In the genomic region with DNA sequence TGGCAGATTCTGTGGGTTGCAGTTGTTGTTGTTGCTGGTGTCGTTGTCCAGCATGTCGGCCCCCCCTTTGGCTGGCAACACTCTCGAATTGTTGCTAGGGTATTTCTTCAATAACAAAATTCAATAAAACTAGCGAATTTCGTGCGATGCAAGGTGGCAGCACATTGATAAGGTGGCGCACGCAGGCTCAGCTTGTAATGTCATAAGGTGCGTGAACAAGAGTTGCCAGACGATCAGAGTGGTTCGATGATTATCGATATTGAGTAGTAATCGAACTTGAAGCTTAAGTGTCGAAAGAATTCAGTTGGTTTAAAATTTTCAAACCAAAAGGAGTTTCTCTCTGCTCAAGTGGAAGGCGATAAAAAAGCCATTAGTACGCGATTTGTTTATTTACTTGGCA, we compare ENCODE assay signal across 1 fruit fly cellular context.
TF ChIP-seq lines count a peak whose summit lies in the region.

TSS of gene CG2701 (minus strand) at position 206 of the 400 bp plus-strand sequence.

TF ChIP-seq in whole organism, embryonic, 481 proteins besides CTCF, POLR2A, EP300 and RAD21 (continued from another document and continues in another):
- peak; percentile 64 for TF ChIP-seq CG14860 (GFP tag; IDR thresholded peaks at IDR 0.05; lab: Robert Waterston, UW; ENCODE audit: partially characterized antibody)
- 0 out of 3 replicates have a peak, but pooled peaks have one; percentile 36 for TF ChIP-seq Dbx (GFP tag; IDR thresholded peaks at IDR 0.05; lab: Robert Waterston, UW)
- peak; percentile 32 for TF ChIP-seq maf-S (GFP tag; optimal IDR thresholded peaks at IDR 0.05; lab: Kevin White, UChicago)
- no peak for TF ChIP-seq CG1602 (GFP tag; optimal IDR thresholded peaks at IDR 0.05; lab: Kevin White, UChicago)
- peak; percentile 22 for TF ChIP-seq Hsf (GFP tag; optimal IDR thresholded peaks at IDR 0.05; lab: Kevin White, UChicago)
- TF ChIP-seq CG16813 (GFP tag; IDR thresholded peaks at IDR 0.05; lab: Robert Waterston, UW; ENCODE audit: partially characterized antibody) = peak; percentile 65
- TF ChIP-seq CG31388 (GFP tag; optimal IDR thresholded peaks at IDR 0.05; lab: Kevin White, UChicago) = no peak
- TF ChIP-seq stwl (tag; optimal IDR thresholded peaks at IDR 0.05; lab: Kevin White, UChicago) = peak; percentile 80
- no peak for TF ChIP-seq Doc2 (GFP tag; IDR thresholded peaks at IDR 0.05; lab: Robert Waterston, UW)
- TF ChIP-seq CG3847 (GFP tag; IDR thresholded peaks at IDR 0.05; lab: Robert Waterston, UW) = peak; percentile 41; the same call in 1 of the 2 replicates
- peak; percentile 30 for TF ChIP-seq lilli (GFP tag; optimal IDR thresholded peaks at IDR 0.05; lab: Kevin White, UChicago)
- no peak for TF ChIP-seq ems (GFP tag; optimal IDR thresholded peaks at IDR 0.05; lab: Kevin White, UChicago)
- no peak for TF ChIP-seq CG18476 (GFP tag; optimal IDR thresholded peaks at IDR 0.05; lab: Kevin White, UChicago)
- no peak for TF ChIP-seq CG30431 (GFP tag; optimal IDR thresholded peaks at IDR 0.05; lab: Kevin White, UChicago)
- TF ChIP-seq MESR4 (GFP tag; optimal IDR thresholded peaks at IDR 0.05; lab: Kevin White, UChicago) = peak; percentile 87
- TF ChIP-seq CG15514 (GFP tag; optimal IDR thresholded peaks at IDR 0.05; lab: Kevin White, UChicago) = peak; percentile 96
- TF ChIP-seq sr (GFP tag; IDR thresholded peaks at IDR 0.05; lab: Robert Waterston, UW) = no peak
- TF ChIP-seq oc (tag; optimal IDR thresholded peaks at IDR 0.05; lab: Kevin White, UChicago) = no peak
- TF ChIP-seq az2 (GFP tag; optimal IDR thresholded peaks at IDR 0.05; lab: Kevin White, UChicago) = no peak
- peak; percentile 44 for TF ChIP-seq dm (GFP tag; optimal IDR thresholded peaks at IDR 0.05; lab: Kevin White, UChicago)
- TF ChIP-seq CG17328 (GFP tag; IDR thresholded peaks at IDR 0.05; lab: Robert Waterston, UW) = no peak
- peak; percentile 8 for TF ChIP-seq CG9797 (GFP tag; optimal IDR thresholded peaks at IDR 0.05; lab: Kevin White, UChicago)
- peak; percentile 81 for TF ChIP-seq CG17186 (GFP tag; optimal IDR thresholded peaks at IDR 0.05; lab: Kevin White, UChicago)
- TF ChIP-seq ewg (GFP tag; optimal IDR thresholded peaks at IDR 0.05; lab: Kevin White, UChicago) = peak; percentile 67
- TF ChIP-seq HmgD (GFP tag; optimal IDR thresholded peaks at IDR 0.05; lab: Kevin White, UChicago) = peak; percentile 68
- peak; percentile 72 for TF ChIP-seq HLH4C (GFP tag; IDR thresholded peaks at IDR 0.05; lab: Robert Waterston, UW; ENCODE audit: partially characterized antibody)
- TF ChIP-seq Antp (GFP tag; optimal IDR thresholded peaks at IDR 0.05; lab: Kevin White, UChicago) = peak; percentile 44
- no peak for TF ChIP-seq H15 (GFP tag; IDR thresholded peaks at IDR 0.05; lab: Robert Waterston, UW)
- peak; percentile 57 for TF ChIP-seq YL-1 (GFP tag; optimal IDR thresholded peaks at IDR 0.05; lab: Kevin White, UChicago)
- TF ChIP-seq CG2120 (GFP tag; optimal IDR thresholded peaks at IDR 0.05; lab: Kevin White, UChicago) = peak; percentile 43
- TF ChIP-seq hbn (GFP tag; IDR thresholded peaks at IDR 0.05; lab: Robert Waterston, UW; ENCODE audit: partially characterized antibody) = peak; percentile 56; the same call in 1 of the 2 replicates
- peak; percentile 77 for TF ChIP-seq E2f2 (GFP tag; IDR thresholded peaks at IDR 0.05; lab: Robert Waterston, UW)
- TF ChIP-seq mam (GFP tag; optimal IDR thresholded peaks at IDR 0.05; lab: Kevin White, UChicago) = peak; percentile 35
- peak; percentile 63 for TF ChIP-seq Scr (GFP tag; IDR thresholded peaks at IDR 0.05; lab: Robert Waterston, UW; ENCODE audit: partially characterized antibody)
- TF ChIP-seq slbo (GFP tag; IDR thresholded peaks at IDR 0.05; lab: Robert Waterston, UW) = peak; percentile 53; the same call in 1 of the 2 replicates
- TF ChIP-seq Rfx (GFP tag; IDR thresholded peaks at IDR 0.05; lab: Robert Waterston, UW) = peak; percentile 9; the same call in 1 of the 2 replicates
- TF ChIP-seq crp (GFP tag; optimal IDR thresholded peaks at IDR 0.05; lab: Kevin White, UChicago) = peak in 1 of 2 experiments; percentile 18
- peak; percentile 36 for TF ChIP-seq tin (GFP tag; optimal IDR thresholded peaks at IDR 0.05; lab: Kevin White, UChicago)
- TF ChIP-seq CG9609 (GFP tag; optimal IDR thresholded peaks at IDR 0.05; lab: Kevin White, UChicago) = peak; percentile 18
- TF ChIP-seq CG6689 (GFP tag; IDR thresholded peaks at IDR 0.05; lab: Robert Waterston, UW) = peak; percentile 99
- TF ChIP-seq da (GFP tag; optimal IDR thresholded peaks at IDR 0.05; lab: Kevin White, UChicago) = no peak
- TF ChIP-seq Xrp1 (GFP tag; IDR thresholded peaks at IDR 0.05; lab: Robert Waterston, UW) = peak; percentile 17; the same call in 1 of the 2 replicates
- peak; percentile 74 for TF ChIP-seq BEAF-32 (GFP tag; optimal IDR thresholded peaks at IDR 0.05; lab: Kevin White, UChicago)
- TF ChIP-seq CG8944 (GFP tag; optimal IDR thresholded peaks at IDR 0.05; lab: Kevin White, UChicago) = peak; percentile 24
- TF ChIP-seq fu2 (GFP tag; optimal IDR thresholded peaks at IDR 0.05; lab: Kevin White, UChicago) = peak; percentile 26
- peak; percentile 80 for TF ChIP-seq CG13287 (GFP tag; IDR thresholded peaks at IDR 0.05; lab: Robert Waterston, UW; ENCODE audit: partially characterized antibody)
- peak; percentile 75 for TF ChIP-seq CG34224 (GFP tag; IDR thresholded peaks at IDR 0.05; lab: Robert Waterston, UW; ENCODE audit: partially characterized antibody)
- TF ChIP-seq nerfin-2 (GFP tag; IDR thresholded peaks at IDR 0.05; lab: Robert Waterston, UW; ENCODE audit: partially characterized antibody) = peak; percentile 60
- TF ChIP-seq Hmx (GFP tag; optimal IDR thresholded peaks at IDR 0.05; lab: Kevin White, UChicago) = no peak
- no peak for TF ChIP-seq prd (optimal IDR thresholded peaks at IDR 0.05; lab: Kevin White, UChicago)
- TF ChIP-seq prd (GFP tag; IDR thresholded peaks at IDR 0.05; lab: Robert Waterston, UW) = no peak
- peak; percentile 85 for TF ChIP-seq pzg (GFP tag; optimal IDR thresholded peaks at IDR 0.05; lab: Kevin White, UChicago)
- TF ChIP-seq Dip3 (GFP tag; optimal IDR thresholded peaks at IDR 0.05; lab: Kevin White, UChicago) = peak; percentile 24
- TF ChIP-seq CG12659 (GFP tag; optimal IDR thresholded peaks at IDR 0.05; lab: Kevin White, UChicago) = peak; percentile 32
- TF ChIP-seq CG1603 (tag; optimal IDR thresholded peaks at IDR 0.05; lab: Kevin White, UChicago) = no peak
- no peak for TF ChIP-seq D (optimal IDR thresholded peaks at IDR 0.05; lab: Kevin White, UChicago)
- no peak for TF ChIP-seq D (GFP tag; optimal IDR thresholded peaks at IDR 0.05; lab: Kevin White, UChicago)
- TF ChIP-seq ato (GFP tag; IDR thresholded peaks at IDR 0.05; lab: Robert Waterston, UW; ENCODE audit: partially characterized antibody) = peak; percentile 61; the same call in 1 of the 2 replicates
- peak; percentile 88 for TF ChIP-seq Med (GFP tag; lab: Kevin White, UChicago)
- peak; percentile 58 for TF ChIP-seq inv (GFP tag; IDR thresholded peaks at IDR 0.05; lab: Robert Waterston, UW; ENCODE audit: partially characterized antibody)
- peak; percentile 36 for TF ChIP-seq zfh2 (GFP tag; optimal IDR thresholded peaks at IDR 0.05; lab: Kevin White, UChicago)
- peak; percentile 78 for TF ChIP-seq Neu2 (GFP tag; optimal IDR thresholded peaks at IDR 0.05; lab: Kevin White, UChicago; ENCODE audit: borderline replicate concordance)
- peak; percentile 92 for TF ChIP-seq Dref (GFP tag; IDR thresholded peaks at IDR 0.05; lab: Robert Waterston, UW)
- no peak for TF ChIP-seq CG11695 (GFP tag; IDR thresholded peaks at IDR 0.05; lab: Robert Waterston, UW)
- TF ChIP-seq Ets97D (GFP tag; optimal IDR thresholded peaks at IDR 0.05; lab: Kevin White, UChicago) = peak; percentile 56
- no peak for TF ChIP-seq CG18599 (GFP tag; optimal IDR thresholded peaks at IDR 0.05; lab: Kevin White, UChicago)
- TF ChIP-seq lmd (GFP tag; IDR thresholded peaks at IDR 0.05; lab: Robert Waterston, UW) = no peak
- TF ChIP-seq CG17612 (GFP tag; IDR thresholded peaks at IDR 0.05; lab: Robert Waterston, UW) = no peak
- TF ChIP-seq Xbp1 (GFP tag; optimal IDR thresholded peaks at IDR 0.05; lab: Kevin White, UChicago) = no peak
- no peak for TF ChIP-seq CG9876 (GFP tag; optimal IDR thresholded peaks at IDR 0.05; lab: Kevin White, UChicago)
- TF ChIP-seq Drgx (GFP tag; IDR thresholded peaks at IDR 0.05; lab: Robert Waterston, UW) = no peak
- TF ChIP-seq cg (GFP tag; optimal IDR thresholded peaks at IDR 0.05; lab: Kevin White, UChicago) = no peak
- TF ChIP-seq CG9727 (GFP tag; optimal IDR thresholded peaks at IDR 0.05; lab: Kevin White, UChicago) = no peak
- peak; percentile 25 for TF ChIP-seq jumu (GFP tag; optimal IDR thresholded peaks at IDR 0.05; lab: Kevin White, UChicago)
- TF ChIP-seq HLH54F (GFP tag; optimal IDR thresholded peaks at IDR 0.05; lab: Kevin White, UChicago) = peak; percentile 11
- TF ChIP-seq Ets65A (GFP tag; lab: Kevin White, UChicago) = peak; percentile 88
- TF ChIP-seq bbx (GFP tag; IDR thresholded peaks at IDR 0.05; lab: Robert Waterston, UW; ENCODE audit: partially characterized antibody) = peak; percentile 79
- TF ChIP-seq Sry-β (GFP tag; optimal IDR thresholded peaks at IDR 0.05; lab: Kevin White, UChicago) = peak; percentile 0
- peak; percentile 49; the same call in 1 of the 3 replicates for TF ChIP-seq zen2 (GFP tag; IDR thresholded peaks at IDR 0.05; lab: Robert Waterston, UW; ENCODE audit: partially characterized antibody)
- TF ChIP-seq CG4617 (GFP tag; optimal IDR thresholded peaks at IDR 0.05; lab: Kevin White, UChicago; ENCODE audit: borderline replicate concordance) = peak; percentile 78
- TF ChIP-seq usp (GFP tag; optimal IDR thresholded peaks at IDR 0.05; lab: Kevin White, UChicago) = no peak
- peak; percentile 21 for TF ChIP-seq ind (GFP tag; optimal IDR thresholded peaks at IDR 0.05; lab: Kevin White, UChicago)
- peak; percentile 11 for TF ChIP-seq phol (tag; optimal IDR thresholded peaks at IDR 0.05; lab: Kevin White, UChicago)
- TF ChIP-seq CG42726 (GFP tag; IDR thresholded peaks at IDR 0.05; lab: Robert Waterston, UW; ENCODE audit: partially characterized antibody) = peak; percentile 69
- no peak for TF ChIP-seq CG43689 (GFP tag; IDR thresholded peaks at IDR 0.05; lab: Robert Waterston, UW)
- TF ChIP-seq twi (tag; optimal IDR thresholded peaks at IDR 0.05; lab: Kevin White, UChicago) = no peak
- TF ChIP-seq cwo (GFP tag; optimal IDR thresholded peaks at IDR 0.05; lab: Kevin White, UChicago) = no peak
- TF ChIP-seq tna (GFP tag; IDR thresholded peaks at IDR 0.05; lab: Robert Waterston, UW; ENCODE audit: partially characterized antibody) = peak; percentile 65; the same call in 1 of the 2 replicates
- TF ChIP-seq unc-4 (GFP tag; IDR thresholded peaks at IDR 0.05; lab: Robert Waterston, UW; ENCODE audit: partially characterized antibody) = peak; percentile 66
- TF ChIP-seq nmo (GFP tag; optimal IDR thresholded peaks at IDR 0.05; lab: Kevin White, UChicago) = peak; percentile 13
- peak; percentile 27 for TF ChIP-seq CoRest (tag; optimal IDR thresholded peaks at IDR 0.05; lab: Kevin White, UChicago)
- peak; percentile 20 to 25 for TF ChIP-seq dpn (GFP tag; optimal IDR thresholded peaks at IDR 0.05; lab: Kevin White, UChicago)
- TF ChIP-seq vnd (GFP tag; IDR thresholded peaks at IDR 0.05; lab: Robert Waterston, UW; ENCODE audit: partially characterized antibody) = peak; percentile 54; the same call in 2 of the 3 replicates
- TF ChIP-seq CG14710 (tag; optimal IDR thresholded peaks at IDR 0.05; lab: Kevin White, UChicago) = peak; percentile 32
- peak; percentile 74; the same call in 2 of the 3 replicates for TF ChIP-seq Opbp (GFP tag; IDR thresholded peaks at IDR 0.05; lab: Robert Waterston, UW; ENCODE audit: partially characterized antibody)
- no peak for TF ChIP-seq Six4 (GFP tag; optimal IDR thresholded peaks at IDR 0.05; lab: Kevin White, UChicago)
- peak; percentile 24 for TF ChIP-seq mirr (GFP tag; optimal IDR thresholded peaks at IDR 0.05; lab: Kevin White, UChicago)
- TF ChIP-seq chinmo (GFP tag; IDR thresholded peaks at IDR 0.05; lab: Robert Waterston, UW; ENCODE audit: partially characterized antibody) = 0 out of 4 replicates have a peak, but pooled peaks have one; percentile 67
- peak; percentile 86 for TF ChIP-seq Bgb (GFP tag; IDR thresholded peaks at IDR 0.05; lab: Robert Waterston, UW; ENCODE audit: partially characterized antibody)
- TF ChIP-seq CG2199 (GFP tag; IDR thresholded peaks at IDR 0.05; lab: Robert Waterston, UW) = no peak
- TF ChIP-seq ATbp (GFP tag; optimal IDR thresholded peaks at IDR 0.05; lab: Kevin White, UChicago) = no peak
- peak; percentile 77 for TF ChIP-seq amos (GFP tag; IDR thresholded peaks at IDR 0.05; lab: Robert Waterston, UW; ENCODE audit: partially characterized antibody)
- no peak for TF ChIP-seq Vsx1 (GFP tag; optimal IDR thresholded peaks at IDR 0.05; lab: Kevin White, UChicago)
- no peak for TF ChIP-seq lbe (GFP tag; optimal IDR thresholded peaks at IDR 0.05; lab: Kevin White, UChicago)
- TF ChIP-seq CG10565 (GFP tag; optimal IDR thresholded peaks at IDR 0.05; lab: Kevin White, UChicago) = no peak
- no peak for TF ChIP-seq sima (GFP tag; optimal IDR thresholded peaks at IDR 0.05; lab: Kevin White, UChicago)
- peak; percentile 69 for TF ChIP-seq Dp (GFP tag; optimal IDR thresholded peaks at IDR 0.05; lab: Kevin White, UChicago)
- TF ChIP-seq CG7963 (GFP tag; IDR thresholded peaks at IDR 0.05; lab: Robert Waterston, UW; ENCODE audit: partially characterized antibody) = peak; percentile 59; the same call in 2 of the 3 replicates
- no peak for TF ChIP-seq lov (optimal IDR thresholded peaks at IDR 0.05; lab: Kevin White, UChicago)
- TF ChIP-seq lov (GFP tag; IDR thresholded peaks at IDR 0.05; lab: Robert Waterston, UW) = no peak
- peak in 1 of 2 experiments; percentile 76 for TF ChIP-seq Pdp1 (GFP tag; optimal IDR thresholded peaks at IDR 0.05; lab: Kevin White, UChicago)
- peak; percentile 77 for TF ChIP-seq Sry-δ (GFP tag; optimal IDR thresholded peaks at IDR 0.05; lab: Kevin White, UChicago)
- no peak for TF ChIP-seq CG8290 (GFP tag; optimal IDR thresholded peaks at IDR 0.05; lab: Kevin White, UChicago)
- no peak for TF ChIP-seq CG8290 (tag; optimal IDR thresholded peaks at IDR 0.05; lab: Kevin White, UChicago)
- TF ChIP-seq Doc3 (GFP tag; IDR thresholded peaks at IDR 0.05; lab: Robert Waterston, UW; ENCODE audit: partially characterized antibody) = peak; percentile 31; the same call in 1 of the 3 replicates
- TF ChIP-seq hb (GFP tag; IDR thresholded peaks at IDR 0.05; lab: Robert Waterston, UW; ENCODE audit: partially characterized antibody) = peak; percentile 61; the same call in 1 of the 3 replicates
- TF ChIP-seq psq (GFP tag; optimal IDR thresholded peaks at IDR 0.05; lab: Kevin White, UChicago) = no peak
- peak; percentile 30 for TF ChIP-seq Sin3A (optimal IDR thresholded peaks at IDR 0.05; lab: Kevin White, UChicago)
- no peak for TF ChIP-seq CG31441 (GFP tag; IDR thresholded peaks at IDR 0.05; lab: Robert Waterston, UW)
- peak; percentile 70 for TF ChIP-seq HmgZ (tag; optimal IDR thresholded peaks at IDR 0.05; lab: Kevin White, UChicago)
